Worm (Caenorhabditis elegans): Measurements from ENCODE around the gene tomm-40.

ce11 chrII:8960414-8960813, 13.0 kb downstream of the tomm-40 start, which contains the start of gene cal-2:
- TF ChIP-seq flt-1 (GFP tag; IDR thresholded peaks at IDR 0.05) (no peak), tab-1 (GFP tag; IDR thresholded peaks at IDR 0.05) (no peak), ztf-23 (GFP tag; IDR thresholded peaks at IDR 0.05) (no peak), klf-2 (GFP tag; conservative IDR thresholded peaks at IDR 0.05) (no peak), T22C8.4 (GFP tag; IDR thresholded peaks at IDR 0.05) (no peak), ztf-29 (GFP tag; IDR thresholded peaks at IDR 0.05) (no peak)
